Worm (Caenorhabditis elegans) whole organism, L3 larva: ENCODE measurements around the gene arl-8.

ENCODE experiments used
- R02D3.7 ChIP-seq: fragments of 150-350 bp; optimal IDR thresholded peaks from 2 replicates; lab custom pipeline; 2014; ENCODE audit warnings: missing biosample characterization, missing genetic modification characterization
- daf-12 ChIP-seq: fragments of 150-350 bp; optimal IDR thresholded peaks from 2 replicates; lab custom pipeline; 2014; ENCODE audit warnings: missing biosample characterization, missing genetic modification reagents, missing genetic modification characterization
- elt-3 ChIP-seq, 3 experiments: fragments of 150-350 bp in 1 of 3; sonication (generic microtip) in 2 of 3; optimal IDR thresholded peaks; 2 replicates in 2 of 3; 4 replicates in 1 of 3; lab custom pipeline; 2014 to 2017; ENCODE audit warnings: missing biosample characterization in 3 of 3, missing genetic modification characterization in 3 of 3
- jun-1 ChIP-seq: fragments of 150-350 bp; optimal IDR thresholded peaks from 2 replicates; lab custom pipeline; 2014; ENCODE audit warnings: missing biosample characterization, missing genetic modification reagents, missing genetic modification characterization

DNA sequence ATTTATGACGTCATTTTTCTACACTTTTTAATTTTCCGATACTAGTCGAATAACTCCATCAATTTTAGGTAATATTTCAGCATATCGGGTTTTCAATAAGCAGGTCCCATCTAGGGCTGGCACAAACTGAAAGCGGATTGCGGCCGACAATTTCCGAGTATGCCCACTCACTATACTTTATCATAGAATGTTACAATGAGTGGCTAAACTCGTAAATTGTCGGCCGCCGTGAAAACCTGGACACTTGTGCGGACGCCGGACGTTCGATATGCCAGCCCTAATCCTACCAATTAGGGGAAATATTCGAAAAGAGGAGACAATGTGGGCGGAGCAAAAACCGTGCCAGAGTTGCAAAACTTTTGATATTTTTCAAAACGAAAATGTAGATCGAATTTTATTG is 38.3 kb upstream of the arl-8 start:
- TF ChIP-seq elt-3 (tag; optimal IDR thresholded peaks at IDR 0.05; lab: Kevin White, UChicago) (no peak), R02D3.7 (no peak), daf-12 (tag; lab: Kevin White, UChicago) (no peak), jun-1 (tag; lab: Kevin White, UChicago) (no peak)
